Fruit fly (Drosophila melanogaster) whole organism, embryonic: ENCODE data around the gene enc.
A peak's percentile ranks its signal among the peaks of the same experiment; 100 is the strongest.

ENCODE experiments used
- ATbp ChIP-seq: fragments of 200-800 bp; sonication (Bioruptor generic); optimal IDR thresholded peaks from 2 replicates; lab custom pipeline; 2017; ENCODE audit warnings: missing biosample characterization, mild to moderate bottlenecking, missing genetic modification characterization, missing genetic modification reagents
- BEAF-32 ChIP-seq: fragments of 200-800 bp; sonication (Bioruptor generic); optimal IDR thresholded peaks from 3 replicates; lab custom pipeline; 2017; ENCODE audit warnings: missing biosample characterization, missing genetic modification characterization, mild to moderate bottlenecking, moderate library complexity, missing genetic modification reagents
- Bteb2 ChIP-seq: fragments of 200-800 bp; sonication (Bioruptor generic); optimal IDR thresholded peaks from 2 replicates; lab custom pipeline; 2016; ENCODE audit warnings: missing biosample characterization, missing genetic modification characterization
- CG1024 ChIP-seq: fragments of 200-800 bp; sonication (Bioruptor generic); IDR thresholded peaks from 2 replicates; pipeline ENCODE4 v1.3.6; 2022; ENCODE audit warnings: missing biosample characterization, missing genetic modification characterization
- CG12299 ChIP-seq: fragments of 200-800 bp; sonication (Bioruptor generic); optimal IDR thresholded peaks from 2 replicates; lab custom pipeline; 2018; ENCODE audit warnings: missing biosample characterization, mild to moderate bottlenecking, missing genetic modification characterization
- CG1233 ChIP-seq: fragments of 200-800 bp; sonication (Bioruptor generic); optimal IDR thresholded peaks from 4 replicates; lab custom pipeline; 2018; ENCODE audit warnings: missing biosample characterization, mild to moderate bottlenecking, missing genetic modification characterization
- CG14050 ChIP-seq: fragments of 200-800 bp; sonication (Bioruptor generic); IDR thresholded peaks from 3 replicates; pipeline ENCODE4 v1.3.6; 2022; ENCODE audit warnings: missing biosample characterization, missing genetic modification characterization
- CG17361 ChIP-seq: fragments of 200-800 bp; sonication (Bioruptor generic); IDR thresholded peaks from 3 replicates; pipeline ENCODE4 v1.3.6; 2022; ENCODE audit warnings: missing biosample characterization, missing genetic modification characterization
- CG17802 ChIP-seq: fragments of 200-800 bp; sonication (Bioruptor generic); optimal IDR thresholded peaks from 2 replicates; lab custom pipeline; 2018; ENCODE audit warnings: missing biosample characterization, mild to moderate bottlenecking, missing genetic modification characterization, moderate library complexity
- CG17829 ChIP-seq: fragments of 200-800 bp; optimal IDR thresholded peaks from 2 replicates; lab custom pipeline; 2019; ENCODE audit warnings: missing biosample characterization, mild to moderate bottlenecking, missing genetic modification characterization, moderate library complexity
- CG2889 ChIP-seq: fragments of 200-800 bp; sonication (Bioruptor generic); IDR thresholded peaks from 3 replicates; pipeline ENCODE4 v1.3.6; 2022; ENCODE audit warnings: missing biosample characterization, missing genetic modification characterization
- CG34376 ChIP-seq: fragments of 200-800 bp; sonication (Bioruptor generic); optimal IDR thresholded peaks from 2 replicates; lab custom pipeline; 2018; ENCODE audit warnings: missing biosample characterization, mild to moderate bottlenecking, missing genetic modification characterization
- CG3847 ChIP-seq: fragments of 200-800 bp; sonication (Bioruptor generic); IDR thresholded peaks from 2 replicates; pipeline ENCODE4 v1.3.6; 2022; ENCODE audit warnings: missing biosample characterization, missing genetic modification characterization
- CG42726 ChIP-seq: fragments of 200-800 bp; sonication (Bioruptor generic); IDR thresholded peaks from 2 replicates; pipeline ENCODE4 v1.3.6; 2022; ENCODE audit warnings: missing biosample characterization, missing genetic modification characterization; ENCODE audit not compliant: partially characterized antibody
- CG5245 ChIP-seq: fragments of 200-800 bp; sonication (Bioruptor generic); optimal IDR thresholded peaks from 3 replicates; lab custom pipeline; 2016; ENCODE audit warnings: missing biosample characterization, missing genetic modification characterization
- CG7556 ChIP-seq: fragments of 200-800 bp; sonication (Bioruptor generic); optimal IDR thresholded peaks from 2 replicates; lab custom pipeline; 2017; ENCODE audit warnings: missing biosample characterization, mild to moderate bottlenecking, missing genetic modification characterization
- CG7745 ChIP-seq: fragments of 200-800 bp; sonication (Bioruptor generic); optimal IDR thresholded peaks from 2 replicates; lab custom pipeline; 2018; ENCODE audit warnings: missing biosample characterization, mild to moderate bottlenecking, missing genetic modification characterization, moderate library complexity
- CG8765 ChIP-seq: fragments of 200-800 bp; sonication (Bioruptor generic); IDR thresholded peaks from 2 replicates; pipeline ENCODE4 v1.3.6; 2022; ENCODE audit warnings: missing biosample characterization, missing genetic modification characterization
- CG9817 ChIP-seq: fragments of 200-800 bp; sonication (Bioruptor generic); optimal IDR thresholded peaks from 2 replicates; lab custom pipeline; 2018; ENCODE audit warnings: missing biosample characterization, mild to moderate bottlenecking, missing genetic modification characterization, moderate library complexity
- CG9932 ChIP-seq: fragments of 200-800 bp; sonication (Bioruptor generic); IDR thresholded peaks from 2 replicates; pipeline ENCODE4 v1.3.6; 2022; ENCODE audit warnings: missing biosample characterization, missing genetic modification characterization
- D ChIP-seq, 2 experiments: fragments of 200-800 bp in 1 of 2; fragments of >200 bp in 1 of 2; sonication (Bioruptor generic) in 1 of 2; optimal IDR thresholded peaks; 2 replicates in 1 of 2; 3 replicates in 1 of 2; lab custom pipeline; 2017; ENCODE audit warnings: mild to moderate bottlenecking in 1 of 2, missing biosample characterization in 1 of 2, missing genetic modification characterization in 1 of 2, missing genetic modification reagents in 1 of 2
- D19A ChIP-seq: fragments of 200-800 bp; optimal IDR thresholded peaks from 3 replicates; lab custom pipeline; 2019; ENCODE audit warnings: missing biosample characterization, mild to moderate bottlenecking, missing genetic modification characterization, moderate library complexity
- E2f2 ChIP-seq: fragments of 200-800 bp; sonication (Bioruptor generic); IDR thresholded peaks from 2 replicates; pipeline ENCODE4 v1.3.6; 2022; ENCODE audit warnings: missing biosample characterization, missing genetic modification characterization
- ERR ChIP-seq: fragments of 200-800 bp; sonication (Bioruptor generic); optimal IDR thresholded peaks from 2 replicates; lab custom pipeline; 2016; ENCODE audit warnings: missing biosample characterization, missing genetic modification characterization
- Nf-YB ChIP-seq: fragments of 200-800 bp; sonication (Bioruptor generic); optimal IDR thresholded peaks from 3 replicates; lab custom pipeline; 2019; ENCODE audit warnings: missing biosample characterization, mild to moderate bottlenecking, missing genetic modification characterization, moderate library complexity
- Scr ChIP-seq: fragments of 200-800 bp; sonication (Bioruptor generic); IDR thresholded peaks from 2 replicates; pipeline ENCODE4 v1.3.6; 2022; ENCODE audit warnings: missing biosample characterization, missing genetic modification characterization; ENCODE audit not compliant: partially characterized antibody
- Spps ChIP-seq: fragments of 200-800 bp; sonication (Bioruptor generic); optimal IDR thresholded peaks from 2 replicates; lab custom pipeline; 2018; ENCODE audit warnings: missing biosample characterization, mild to moderate bottlenecking, missing genetic modification characterization
- Stat92E ChIP-seq, 3 experiments: fragments of >200 bp in 2 of 3; fragments of 200-800 bp in 1 of 3; sonication (Bioruptor generic) in 1 of 3; optimal IDR thresholded peaks; 2 replicates each; lab custom pipeline; 2017 to 2019; ENCODE audit warnings: missing biosample characterization in 3 of 3, missing genetic modification characterization in 3 of 3, mild to moderate bottlenecking in 1 of 3, moderate library complexity in 1 of 3
- Trl ChIP-seq, 3 experiments: fragments of >200 bp in 2 of 3; fragments of 200-800 bp in 1 of 3; sonication (Bioruptor generic) in 1 of 3; optimal IDR thresholded peaks; 2 replicates in 1 of 3; 3 replicates in 2 of 3; lab custom pipeline; 2016 to 2017; ENCODE audit warnings: missing biosample characterization in 1 of 3, missing genetic modification characterization in 1 of 3
- Vsx1 ChIP-seq: fragments of 200-800 bp; sonication (Bioruptor generic); optimal IDR thresholded peaks from 2 replicates; lab custom pipeline; 2017; ENCODE audit warnings: missing biosample characterization, mild to moderate bottlenecking, missing genetic modification characterization, missing genetic modification reagents
- Xrp1 ChIP-seq: fragments of 200-800 bp; sonication (Bioruptor generic); IDR thresholded peaks from 2 replicates; pipeline ENCODE4 v1.3.6; 2022; ENCODE audit warnings: missing biosample characterization, missing genetic modification characterization
- chif ChIP-seq, 2 experiments: fragments of 200-800 bp; sonication (Bioruptor generic); optimal IDR thresholded peaks; 3 replicates each; lab custom pipeline; 2016; ENCODE audit warnings: missing biosample characterization in 2 of 2, missing genetic modification characterization in 2 of 2
- crp ChIP-seq, 2 experiments: fragments of 200-800 bp; sonication (Bioruptor generic); optimal IDR thresholded peaks; 2 replicates in 1 of 2; 3 replicates in 1 of 2; lab custom pipeline; 2017; ENCODE audit warnings: missing biosample characterization in 2 of 2, missing genetic modification characterization in 2 of 2, mild to moderate bottlenecking in 1 of 2, moderate library complexity in 1 of 2
- disco-r ChIP-seq: fragments of 200-800 bp; sonication (Bioruptor generic); optimal IDR thresholded peaks from 2 replicates; lab custom pipeline; 2016; ENCODE audit warnings: missing biosample characterization, missing genetic modification characterization
- dysf ChIP-seq: fragments of 200-800 bp; sonication (Bioruptor generic); IDR thresholded peaks from 3 replicates; pipeline ENCODE4 v1.3.6; 2022; ENCODE audit warnings: missing biosample characterization, missing genetic modification characterization
- ewg ChIP-seq: fragments of 200-800 bp; sonication (Bioruptor generic); optimal IDR thresholded peaks from 3 replicates; lab custom pipeline; 2017; ENCODE audit warnings: mild to moderate bottlenecking, missing biosample characterization, missing genetic modification reagents, missing genetic modification characterization
- gfzf ChIP-seq: fragments of 200-800 bp; sonication (Bioruptor generic); optimal IDR thresholded peaks from 2 replicates; lab custom pipeline; 2016; ENCODE audit warnings: missing biosample characterization, mild to moderate bottlenecking, missing genetic modification characterization, moderate library complexity
- gsb ChIP-seq: fragments of 200-800 bp; sonication (Bioruptor generic); IDR thresholded peaks from 2 replicates; pipeline ENCODE4 v1.3.6; 2022; ENCODE audit warnings: missing biosample characterization, missing genetic modification characterization
- lab ChIP-seq: fragments of 200-800 bp; sonication (Bioruptor generic); optimal IDR thresholded peaks from 3 replicates; lab custom pipeline; 2017; ENCODE audit warnings: missing biosample characterization, missing genetic modification characterization, mild to moderate bottlenecking, moderate library complexity, missing genetic modification reagents
- luna ChIP-seq: fragments of 200-800 bp; sonication (Bioruptor generic); optimal IDR thresholded peaks from 2 replicates; lab custom pipeline; 2016; ENCODE audit warnings: missing biosample characterization, missing genetic modification characterization
- nmo ChIP-seq: fragments of 200-800 bp; sonication (Bioruptor generic); optimal IDR thresholded peaks from 2 replicates; lab custom pipeline; 2018; ENCODE audit warnings: missing biosample characterization, mild to moderate bottlenecking, missing genetic modification characterization, moderate library complexity
- sd ChIP-seq: fragments of 200-800 bp; sonication (Bioruptor generic); optimal IDR thresholded peaks from 3 replicates; lab custom pipeline; 2018; ENCODE audit warnings: missing biosample characterization, mild to moderate bottlenecking, missing genetic modification characterization, moderate library complexity
- sens ChIP-seq: fragments of 200-800 bp; sonication (Bioruptor generic); peaks from one replicate; lab custom pipeline; 2016; ENCODE audit warnings: missing biosample characterization, missing genetic modification characterization
- slou ChIP-seq: fragments of 200-800 bp; sonication (Bioruptor generic); optimal IDR thresholded peaks from 3 replicates; lab custom pipeline; 2016; ENCODE audit warnings: missing biosample characterization, missing genetic modification characterization
- so ChIP-seq: fragments of 200-800 bp; sonication (Bioruptor generic); IDR thresholded peaks from 3 replicates; pipeline ENCODE4 v1.3.6; 2022; ENCODE audit warnings: missing biosample characterization, missing genetic modification characterization
- tin ChIP-seq: fragments of 200-800 bp; sonication (Bioruptor generic); optimal IDR thresholded peaks from 3 replicates; lab custom pipeline; 2016; ENCODE audit warnings: missing biosample characterization, missing genetic modification characterization
- unpg ChIP-seq: fragments of 200-800 bp; sonication (Bioruptor generic); optimal IDR thresholded peaks from 3 replicates; lab custom pipeline; 2018; ENCODE audit warnings: missing biosample characterization, mild to moderate bottlenecking, missing genetic modification characterization, moderate library complexity
- usp ChIP-seq: fragments of >200 bp; optimal IDR thresholded peaks from 2 replicates; lab custom pipeline; 2017; ENCODE audit warnings: missing biosample characterization, missing genetic modification characterization
- wor ChIP-seq: fragments of 200-800 bp; sonication (Bioruptor generic); IDR thresholded peaks from 2 replicates; pipeline ENCODE4 v1.3.6; 2022; ENCODE audit warnings: missing biosample characterization, missing genetic modification characterization

Gene enc

dm6 chr3L:3791043-3791682, 27.3 kb upstream of the enc start (continued):
- TF ChIP-seq Vsx1 (GFP tag; lab: Kevin White, UChicago) (no peak), tin (no peak), CG17361 (GFP tag; lab: Robert Waterston, UW) (no peak), luna (GFP tag; lab: Kevin White, UChicago) (no peak), Spps (tag; lab: Kevin White, UChicago) (no peak), CG3847 (GFP tag; lab: Robert Waterston, UW) (peak; percentile 5; the same call in 1 of the 2 replicates), CG8765 (GFP tag; lab: Robert Waterston, UW) (no peak), ewg (no peak), unpg (GFP tag; lab: Kevin White, UChicago) (peak; percentile 12), CG2889 (GFP tag; lab: Robert Waterston, UW) (no peak), gsb (GFP tag; lab: Robert Waterston, UW) (no peak), sd (tag; lab: Kevin White, UChicago) (no peak), CG17802 (no peak), CG14050 (GFP tag; lab: Robert Waterston, UW) (no peak), D19A (no peak), slou (no peak), gfzf (GFP tag; lab: Kevin White, UChicago) (no peak), CG1024 (GFP tag; lab: Robert Waterston, UW) (no peak), chif (GFP tag; optimal IDR thresholded peaks at IDR 0.05; lab: Kevin White, UChicago) (peak in 1 of 2 experiments; percentile 7), Scr (GFP tag; lab: Robert Waterston, UW) (no peak), CG9817 (tag; lab: Kevin White, UChicago) (no peak), CG42726 (no peak), crp (GFP tag; optimal IDR thresholded peaks at IDR 0.05; lab: Kevin White, UChicago) (no peak), CG12299 (tag; lab: Kevin White, UChicago) (no peak), BEAF-32 (no peak), Bteb2 (GFP tag; lab: Kevin White, UChicago) (no peak), CG34376 (GFP tag; lab: Kevin White, UChicago) (no peak), dysf (peak; percentile 52), Nf-YB (no peak), lab (GFP tag; lab: Kevin White, UChicago) (no peak), Stat92E (GFP tag; optimal IDR thresholded peaks at IDR 0.05; lab: Kevin White, UChicago) (no peak), CG17829 (tag; lab: Kevin White, UChicago) (no peak), ERR (no peak), wor (GFP tag; lab: Robert Waterston, UW) (no peak), E2f2 (no peak), CG5245 (GFP tag; lab: Kevin White, UChicago) (no peak), ATbp (GFP tag; lab: Kevin White, UChicago) (no peak), Trl (optimal IDR thresholded peaks at IDR 0.05; lab: Kevin White, UChicago) (no peak), Trl (GFP tag; optimal IDR thresholded peaks at IDR 0.05; lab: Kevin White, UChicago) (no peak), CG9932 (GFP tag; lab: Robert Waterston, UW) (peak; percentile 28; the same call in 1 of the 2 replicates), CG1233 (GFP tag; lab: Kevin White, UChicago) (no peak), CG7556 (GFP tag; lab: Kevin White, UChicago) (no peak), so (GFP tag; lab: Robert Waterston, UW) (no peak), sens (GFP tag; lab: Kevin White, UChicago) (peak; percentile 76), usp (GFP tag; lab: Kevin White, UChicago) (no peak), disco-r (no peak), nmo (no peak), CG7745 (tag; lab: Kevin White, UChicago) (no peak), Xrp1 (no peak), D (optimal IDR thresholded peaks at IDR 0.05; lab: Kevin White, UChicago) (no peak), D (GFP tag; optimal IDR thresholded peaks at IDR 0.05; lab: Kevin White, UChicago) (no peak)
